Fruit fly (Drosophila melanogaster): Measurements from ENCODE around the gene CG11458.

CG11458 gene

dm6 chr3L:20915111-20915510 is 9.5 kb downstream of the CG11458 start:
- TF ChIP-seq CG6854 (GFP tag; optimal IDR thresholded peaks at IDR 0.05), result no peak
- no peak for TF ChIP-seq CG10669 (GFP tag; optimal IDR thresholded peaks at IDR 0.05)
- TF ChIP-seq CG31627 (GFP tag; optimal IDR thresholded peaks at IDR 0.05), result no peak
- TF ChIP-seq CG6163 (GFP tag; IDR thresholded peaks at IDR 0.05), result no peak
- TF ChIP-seq CG11762 (GFP tag; optimal IDR thresholded peaks at IDR 0.05; ENCODE audit: insufficient read depth), result no peak
- peak; percentile 15 for TF ChIP-seq svp (GFP tag)

- TF ChIP-seq CG9139 (GFP tag; optimal IDR thresholded peaks at IDR 0.05), result no peak
- TF ChIP-seq Ets21C (GFP tag; optimal IDR thresholded peaks at IDR 0.05), result no peak
- peak; percentile 32 for TF ChIP-seq cyc (GFP tag; optimal IDR thresholded peaks at IDR 0.05)
- TF ChIP-seq OdsH (GFP tag; optimal IDR thresholded peaks at IDR 0.05), result no peak
- peak; percentile 58 for TF ChIP-seq esn (GFP tag; optimal IDR thresholded peaks at IDR 0.05)
- TF ChIP-seq dsx (GFP tag; optimal IDR thresholded peaks at IDR 0.05; ENCODE audit: poor library complexity, severe bottlenecking), result peak; percentile 15
- no peak for TF ChIP-seq Hr38 (GFP tag; optimal IDR thresholded peaks at IDR 0.05)
- no peak for TF ChIP-seq net (GFP tag; optimal IDR thresholded peaks at IDR 0.05)
- peak; percentile 26 for TF ChIP-seq lz (GFP tag; optimal IDR thresholded peaks at IDR 0.05)
- TF ChIP-seq fkh (GFP tag; optimal IDR thresholded peaks at IDR 0.05), result no peak
- TF ChIP-seq CG10669 (GFP tag; optimal IDR thresholded peaks at IDR 0.05), result peak; percentile 18
- TF ChIP-seq CG15336 (GFP tag; IDR thresholded peaks at IDR 0.05), result no peak
- no peak for TF ChIP-seq Sox14 (GFP tag; optimal IDR thresholded peaks at IDR 0.05)
- TF ChIP-seq Sox102F (GFP tag; optimal IDR thresholded peaks at IDR 0.05), result no peak
- peak; percentile 39 for TF ChIP-seq CG31627 (GFP tag; optimal IDR thresholded peaks at IDR 0.05)
- TF ChIP-seq Blimp-1 (GFP tag; optimal IDR thresholded peaks at IDR 0.05), result peak; percentile 37
- peak; percentile 65 for TF ChIP-seq svp (GFP tag)
- TF ChIP-seq Eip78C (GFP tag), result peak; percentile 83
- TF ChIP-seq Hr39 (GFP tag; optimal IDR thresholded peaks at IDR 0.05), result peak; percentile 24
- TF ChIP-seq Met (GFP tag; optimal IDR thresholded peaks at IDR 0.05), result peak; percentile 45
- no peak for TF ChIP-seq Eip75B (GFP tag; optimal IDR thresholded peaks at IDR 0.05)
- TF ChIP-seq ss (GFP tag; optimal IDR thresholded peaks at IDR 0.05), result peak in 1 of 2 experiments; percentile 5
- TF ChIP-seq CG1621 (tag; optimal IDR thresholded peaks at IDR 0.05), result no peak
- TF ChIP-seq fd85E (GFP tag; optimal IDR thresholded peaks at IDR 0.05), result no peak
- TF ChIP-seq CG6808 (GFP tag; optimal IDR thresholded peaks at IDR 0.05), result peak; percentile 9
- TF ChIP-seq pdm3 (GFP tag; optimal IDR thresholded peaks at IDR 0.05), result peak; percentile 10
- peak; percentile 13 for TF ChIP-seq Smox (GFP tag; optimal IDR thresholded peaks at IDR 0.05)
- TF ChIP-seq topi (GFP tag; optimal IDR thresholded peaks at IDR 0.05), result peak; percentile 32
Measured at dm6 chr3L:20917025-20917691, 11.6 kb downstream of the CG11458 start.

- TF ChIP-seq Sox102F (GFP tag; optimal IDR thresholded peaks at IDR 0.05) (no peak), fd85E (GFP tag; optimal IDR thresholded peaks at IDR 0.05) (no peak), Met (GFP tag; optimal IDR thresholded peaks at IDR 0.05) (no peak), salr (GFP tag; optimal IDR thresholded peaks at IDR 0.05) (no peak), CG15336 (GFP tag; IDR thresholded peaks at IDR 0.05) (peak; percentile 55), OdsH (GFP tag; optimal IDR thresholded peaks at IDR 0.05) (peak; percentile 18), CG8319 (GFP tag; optimal IDR thresholded peaks at IDR 0.05) (no peak), CG6276 (GFP tag; optimal IDR thresholded peaks at IDR 0.05) (peak; percentile 63), CG8119 (GFP tag; IDR thresholded peaks at IDR 0.05) (no peak; the same call in 2 of the 3 replicates), CG9139 (GFP tag; optimal IDR thresholded peaks at IDR 0.05) (no peak), CG11902 (GFP tag; optimal IDR thresholded peaks at IDR 0.05) (no peak), Eip75B (GFP tag; optimal IDR thresholded peaks at IDR 0.05) (peak; percentile 23), Ets21C (GFP tag; optimal IDR thresholded peaks at IDR 0.05) (no peak), Sox14 (GFP tag; optimal IDR thresholded peaks at IDR 0.05) (peak; percentile 2), CG3919 (GFP tag; optimal IDR thresholded peaks at IDR 0.05) (peak; percentile 14), Sox15 (GFP tag; optimal IDR thresholded peaks at IDR 0.05) (no peak), CG32006 (GFP tag; optimal IDR thresholded peaks at IDR 0.05) (peak; percentile 78), Ets96B (tag; optimal IDR thresholded peaks at IDR 0.05) (no peak), CG34406 (GFP tag; optimal IDR thresholded peaks at IDR 0.05) (peak; percentile 11), lz (GFP tag; optimal IDR thresholded peaks at IDR 0.05) (peak; percentile 5), CG10631 (GFP tag; optimal IDR thresholded peaks at IDR 0.05) (peak; percentile 48), Hr38 (GFP tag; optimal IDR thresholded peaks at IDR 0.05) (no peak), Eip78C (GFP tag) (peak; percentile 80), ss (GFP tag; optimal IDR thresholded peaks at IDR 0.05) (no peak), CG6808 (GFP tag; optimal IDR thresholded peaks at IDR 0.05) (no peak), vri (GFP tag; optimal IDR thresholded peaks at IDR 0.05) (no peak), Gug (GFP tag; IDR thresholded peaks at IDR 0.05) (no peak), CG16779 (tag; optimal IDR thresholded peaks at IDR 0.05) (no peak), CG31627 (GFP tag; optimal IDR thresholded peaks at IDR 0.05) (no peak), cyc (GFP tag; optimal IDR thresholded peaks at IDR 0.05) (no peak)
Measured at dm6 chr3L:20918945-20919344, 13.3 kb downstream of the CG11458 start.

Measured in whole organism, prepupa.